Worm (Caenorhabditis elegans): ENCODE data around the gene C40A11.6.
"Not testable (repeated sequence)": the region's sequence is repeated elsewhere in the genome, so short reads cannot be mapped to it uniquely, and the experiment has no call there.

The C40A11.6 gene

DNA sequence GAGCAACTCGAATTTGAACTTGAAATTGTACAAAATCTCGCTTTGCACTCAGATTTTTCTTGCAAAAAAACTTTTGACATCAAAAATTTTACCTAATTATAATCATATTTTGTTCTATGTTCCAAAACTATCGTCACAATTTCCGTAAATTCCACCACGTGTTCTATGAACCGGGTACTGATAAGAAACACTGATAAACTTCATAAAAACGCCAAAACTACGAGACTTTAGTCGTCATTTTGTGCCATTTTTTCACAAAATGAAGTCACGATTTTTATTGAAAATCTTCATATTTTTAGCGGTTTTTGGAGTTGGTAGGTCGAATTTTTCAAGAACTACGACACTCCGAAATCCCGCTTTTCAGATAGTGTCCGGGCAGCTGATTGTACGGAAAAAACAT lies 31.2 kb upstream of the C40A11.6 start, which contains the start of gene gba-1:
gba-1 (plus strand) TSS at position 54 of the 400 bp plus-strand sequence.
- TF ChIP-seq pes-1 (GFP tag; IDR thresholded peaks at IDR 0.05) (no peak), hmbx-1 (tag; optimal IDR thresholded peaks at IDR 0.05) (no peak), ets-7 (tag; optimal IDR thresholded peaks at IDR 0.05) (no peak), scrt-1 (GFP tag; IDR thresholded peaks at IDR 0.05) (no peak), hnd-1 (tag; optimal IDR thresholded peaks at IDR 0.05) (no peak), tbx-11 (GFP tag; IDR thresholded peaks at IDR 0.05) (no peak), sea-1 (GFP tag; conservative IDR thresholded peaks at IDR 0.05) (no peak), ceh-13 (GFP tag; optimal IDR thresholded peaks at IDR 0.05) (no peak), F13C5.2 (tag; optimal IDR thresholded peaks at IDR 0.05) (no peak), tbx-37 (GFP tag; conservative IDR thresholded peaks at IDR 0.05) (no peak), B0310.2 (tag; optimal IDR thresholded peaks at IDR 0.05) (no peak), aly-1 (tag; optimal IDR thresholded peaks at IDR 0.05) (no peak), hmg-4 (GFP tag; optimal IDR thresholded peaks at IDR 0.05) (no peak), flt-1 (GFP tag; IDR thresholded peaks at IDR 0.05) (no peak), tra-4 (tag; optimal IDR thresholded peaks at IDR 0.05) (no peak), ama-1 (optimal IDR thresholded peaks at IDR 0.05) (no peak), ceh-36 (tag; optimal IDR thresholded peaks at IDR 0.05) (no peak)

DNA sequence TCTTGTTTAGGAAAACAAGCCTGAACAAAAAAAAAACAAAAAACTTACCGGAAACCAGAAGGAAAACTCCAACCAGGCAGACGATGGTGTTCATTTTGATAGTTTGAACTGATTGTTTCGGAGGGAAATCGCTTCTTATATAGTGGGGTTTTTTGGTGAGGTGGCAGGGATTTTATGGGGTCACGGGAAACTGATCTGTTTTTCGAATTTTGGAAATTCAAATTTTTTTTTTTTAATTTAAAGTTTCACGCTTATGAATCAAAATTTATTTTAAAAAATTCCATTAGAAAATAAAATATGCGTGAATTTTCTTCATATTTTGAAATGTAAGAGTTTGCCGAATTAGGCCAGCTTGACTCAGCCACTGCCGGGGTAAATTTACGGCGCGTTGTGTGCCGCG lies 29.9 kb upstream of the C40A11.6 start, which contains the start of gene C33C12.7:
C33C12.7 (minus strand) TSS at position 101 of the 400 bp plus-strand sequence.
- TF ChIP-seq pes-1 (GFP tag; IDR thresholded peaks at IDR 0.05) (no peak), B0310.2 (tag; optimal IDR thresholded peaks at IDR 0.05) (no peak), F13C5.2 (tag; optimal IDR thresholded peaks at IDR 0.05) (no peak), ceh-36 (tag; optimal IDR thresholded peaks at IDR 0.05) (no peak), ets-7 (tag; optimal IDR thresholded peaks at IDR 0.05) (no peak), aly-1 (tag; optimal IDR thresholded peaks at IDR 0.05) (no peak), ceh-13 (GFP tag; optimal IDR thresholded peaks at IDR 0.05) (no peak), flt-1 (GFP tag; IDR thresholded peaks at IDR 0.05) (no peak), sea-1 (GFP tag; conservative IDR thresholded peaks at IDR 0.05) (no peak), scrt-1 (GFP tag; IDR thresholded peaks at IDR 0.05) (no peak), tbx-37 (GFP tag; conservative IDR thresholded peaks at IDR 0.05) (no peak), hmbx-1 (tag; optimal IDR thresholded peaks at IDR 0.05) (no peak), hmg-4 (GFP tag; optimal IDR thresholded peaks at IDR 0.05) (no peak), tra-4 (tag; optimal IDR thresholded peaks at IDR 0.05) (no peak), ama-1 (optimal IDR thresholded peaks at IDR 0.05) (no peak), tbx-11 (GFP tag; IDR thresholded peaks at IDR 0.05) (no peak), hnd-1 (tag; optimal IDR thresholded peaks at IDR 0.05) (no peak)

DNA sequence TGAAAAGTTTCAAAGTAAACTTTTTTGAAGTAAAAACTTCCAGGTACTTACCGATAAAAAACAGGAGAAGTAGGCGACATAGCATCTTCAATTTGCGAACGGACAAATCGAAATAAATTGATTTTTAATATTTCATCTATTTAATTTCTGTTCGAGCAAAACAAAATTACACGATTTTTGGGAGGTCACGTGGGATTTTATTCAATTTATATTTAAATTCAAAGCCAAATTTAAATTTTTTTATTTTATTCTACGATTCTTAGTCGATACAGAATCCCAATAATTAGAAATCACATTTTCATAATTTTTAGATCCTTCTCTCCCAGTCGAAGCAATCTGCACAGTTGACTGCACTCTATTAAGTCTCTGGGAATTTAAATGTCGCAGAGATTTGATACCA lies 24.6 kb upstream of the C40A11.6 start, which contains the start of gene C33C12.12:
C33C12.12 (minus strand) TSS at position 101 of the 400 bp plus-strand sequence.
- TF ChIP-seq flt-1 (GFP tag; IDR thresholded peaks at IDR 0.05), result no peak
- TF ChIP-seq hmbx-1 (tag; optimal IDR thresholded peaks at IDR 0.05), result no peak
- no peak for TF ChIP-seq tra-4 (tag; optimal IDR thresholded peaks at IDR 0.05)
- no peak for TF ChIP-seq ama-1 (optimal IDR thresholded peaks at IDR 0.05)
- no peak for TF ChIP-seq scrt-1 (GFP tag; IDR thresholded peaks at IDR 0.05)
- TF ChIP-seq aly-1 (tag; optimal IDR thresholded peaks at IDR 0.05), result no peak
- TF ChIP-seq pes-1 (GFP tag; IDR thresholded peaks at IDR 0.05), result no peak
- no peak for TF ChIP-seq B0310.2 (tag; optimal IDR thresholded peaks at IDR 0.05)
- TF ChIP-seq hnd-1 (tag; optimal IDR thresholded peaks at IDR 0.05), result no peak
- no peak for TF ChIP-seq ceh-13 (GFP tag; optimal IDR thresholded peaks at IDR 0.05)
- no peak for TF ChIP-seq F13C5.2 (tag; optimal IDR thresholded peaks at IDR 0.05)
- TF ChIP-seq ceh-36 (tag; optimal IDR thresholded peaks at IDR 0.05), result no peak
- TF ChIP-seq sea-1 (GFP tag; conservative IDR thresholded peaks at IDR 0.05), result no peak
- TF ChIP-seq ets-7 (tag; optimal IDR thresholded peaks at IDR 0.05), result no peak
- TF ChIP-seq tbx-11 (GFP tag; IDR thresholded peaks at IDR 0.05), result no peak
- TF ChIP-seq tbx-37 (GFP tag; conservative IDR thresholded peaks at IDR 0.05), result no peak

DNA sequence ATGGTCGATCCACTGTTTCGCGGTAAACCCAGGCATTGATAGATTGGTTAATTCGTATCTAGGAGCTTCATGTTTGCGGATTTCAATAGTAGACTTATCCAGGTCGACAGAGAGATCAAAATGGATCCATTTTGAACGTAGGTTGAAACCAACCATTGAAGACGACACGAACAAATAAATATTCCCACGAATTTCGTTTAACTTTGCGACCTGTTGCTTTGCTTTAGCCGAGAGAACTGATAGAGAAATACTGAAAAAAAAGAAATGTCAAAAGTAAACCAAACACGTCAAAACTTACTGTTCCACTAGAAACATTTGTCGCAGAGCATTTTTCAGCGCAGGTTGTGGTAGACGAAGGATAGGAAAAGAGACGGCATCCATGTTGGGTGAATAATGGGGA lies 22.9 kb upstream of the C40A11.6 start, which contains the start of gene fbxb-38:
fbxb-38 (minus strand) TSS at position 390 of the 400 bp plus-strand sequence.
- TF ChIP-seq ceh-36 (tag; optimal IDR thresholded peaks at IDR 0.05), result no peak
- no peak for TF ChIP-seq flt-1 (GFP tag; IDR thresholded peaks at IDR 0.05)

DNA sequence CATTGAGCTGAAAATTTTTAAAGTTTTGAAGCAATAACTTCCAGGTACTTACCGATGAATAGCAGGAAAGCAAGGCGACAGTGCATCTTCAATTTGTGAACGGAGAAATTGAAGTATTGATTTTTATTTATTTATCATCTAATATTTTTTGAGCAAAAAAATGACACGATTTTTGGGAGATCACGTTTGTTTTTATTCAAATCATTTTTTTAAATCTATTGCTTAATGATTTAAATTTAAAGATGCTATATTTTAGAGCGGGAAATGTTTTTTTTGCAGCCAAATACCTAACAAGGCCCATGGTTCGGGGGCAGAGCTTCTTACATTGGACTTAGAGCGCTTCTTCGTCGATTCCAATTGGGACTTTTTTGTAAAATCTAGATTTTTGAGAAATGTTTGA lies 20.9 kb upstream of the C40A11.6 start, which contains the start of gene C33C12.4:
C33C12.4 (minus strand) TSS at position 101 of the 400 bp plus-strand sequence.
- no peak for TF ChIP-seq sea-1 (GFP tag; conservative IDR thresholded peaks at IDR 0.05)
- TF ChIP-seq aly-1 (tag; optimal IDR thresholded peaks at IDR 0.05), result no peak
- TF ChIP-seq ceh-13 (GFP tag; optimal IDR thresholded peaks at IDR 0.05), result no peak
- no peak for TF ChIP-seq tbx-37 (GFP tag; conservative IDR thresholded peaks at IDR 0.05)
- TF ChIP-seq hmbx-1 (tag; optimal IDR thresholded peaks at IDR 0.05), result no peak
- no peak for TF ChIP-seq F13C5.2 (tag; optimal IDR thresholded peaks at IDR 0.05)
- no peak for TF ChIP-seq hnd-1 (tag; optimal IDR thresholded peaks at IDR 0.05)
- no peak for TF ChIP-seq pes-1 (GFP tag; IDR thresholded peaks at IDR 0.05)
- no peak for TF ChIP-seq B0310.2 (tag; optimal IDR thresholded peaks at IDR 0.05)
- no peak for TF ChIP-seq ama-1 (optimal IDR thresholded peaks at IDR 0.05)

DNA sequence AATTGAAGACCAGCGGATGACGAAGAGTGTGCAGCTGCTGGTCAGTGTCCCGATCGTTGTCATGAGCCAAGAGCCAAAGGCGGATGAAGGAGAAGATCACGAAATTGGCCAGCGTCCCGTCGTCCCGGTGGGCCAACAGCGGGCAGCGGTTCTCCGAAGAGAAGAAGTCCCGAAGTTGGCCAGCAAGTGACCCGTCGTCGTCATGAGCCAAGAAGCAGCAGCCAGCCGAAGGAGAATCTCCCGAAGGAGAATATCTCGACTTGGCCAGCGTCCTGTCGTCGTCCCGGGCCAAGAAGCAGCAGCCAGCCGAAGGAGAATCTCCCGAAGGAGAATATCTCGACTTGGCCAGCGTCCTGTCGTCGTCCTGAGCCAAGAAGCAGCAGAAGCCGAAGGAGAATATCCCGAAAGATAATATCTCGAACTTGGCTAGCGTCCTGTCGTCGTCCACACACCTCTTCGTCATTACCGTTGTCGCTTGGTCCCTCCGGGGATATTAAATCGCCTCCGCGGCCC lies 18.0 kb upstream of the C40A11.6 start, which contains the start of gene C33C12.11:
C33C12.11 (minus strand) TSS at position 463 of the 513 bp plus-strand sequence.
- TF ChIP-seq hmbx-1 (tag; optimal IDR thresholded peaks at IDR 0.05); flt-1 (GFP tag; IDR thresholded peaks at IDR 0.05); tra-4 (tag; optimal IDR thresholded peaks at IDR 0.05): not testable (repeated sequence)

DNA sequence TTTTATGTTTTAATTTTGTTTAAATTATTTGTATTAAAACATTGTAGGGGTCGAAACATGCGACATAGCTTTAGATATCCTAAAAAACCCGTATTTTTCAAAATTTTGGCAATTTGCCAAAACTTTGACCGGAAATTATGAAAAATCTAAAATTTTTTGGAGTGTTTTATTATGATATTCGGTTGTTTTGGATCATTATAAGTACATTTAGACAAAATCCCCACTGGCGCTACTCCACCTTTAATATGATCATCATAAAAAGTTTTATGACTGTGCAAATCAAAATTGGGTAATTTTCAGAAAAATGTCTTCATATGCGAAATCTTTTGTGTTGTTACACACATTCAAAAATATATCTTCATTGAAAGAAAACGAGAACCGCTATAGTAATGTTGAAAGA lies 8.2 kb upstream of the C40A11.6 start, which contains the start of gene math-18:
math-18 (plus strand) TSS at position 301 of the 400 bp plus-strand sequence.
- not testable (repeated sequence) for TF ChIP-seq ceh-36 (tag; optimal IDR thresholded peaks at IDR 0.05); ama-1 (optimal IDR thresholded peaks at IDR 0.05); ets-7 (tag; optimal IDR thresholded peaks at IDR 0.05)

DNA sequence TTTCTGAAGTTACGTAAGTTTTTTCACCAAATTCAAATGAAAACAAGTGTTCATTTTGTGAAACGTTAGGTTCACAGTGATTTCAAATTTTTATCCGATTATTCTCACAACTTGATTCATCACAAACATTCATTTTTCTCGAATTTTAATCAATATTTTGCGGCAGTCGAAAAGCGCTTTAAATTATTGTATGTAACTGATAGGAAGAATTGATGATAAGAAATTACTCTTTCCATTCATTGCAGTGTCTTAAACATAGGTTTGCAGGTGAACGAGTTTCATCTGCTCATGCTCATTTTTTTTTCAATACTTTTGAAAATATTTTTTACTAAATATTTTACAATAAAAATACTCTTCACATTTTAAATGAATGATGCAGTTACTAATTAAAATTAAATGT lies 7.0 kb upstream of the C40A11.6 start:
- TF ChIP-seq scrt-1 (GFP tag; IDR thresholded peaks at IDR 0.05) (no peak), flt-1 (GFP tag; IDR thresholded peaks at IDR 0.05) (no peak), ceh-36 (tag; optimal IDR thresholded peaks at IDR 0.05) (no peak), sea-1 (GFP tag; conservative IDR thresholded peaks at IDR 0.05) (no peak), F13C5.2 (tag; optimal IDR thresholded peaks at IDR 0.05) (no peak), tbx-11 (GFP tag; IDR thresholded peaks at IDR 0.05) (no peak), hnd-1 (tag; optimal IDR thresholded peaks at IDR 0.05) (no peak), ama-1 (optimal IDR thresholded peaks at IDR 0.05) (no peak), ets-7 (tag; optimal IDR thresholded peaks at IDR 0.05) (no peak), tra-4 (tag; optimal IDR thresholded peaks at IDR 0.05) (no peak), hmg-4 (GFP tag; optimal IDR thresholded peaks at IDR 0.05) (no peak)
